Worm (Caenorhabditis elegans) whole organism, young adult: Measurements from ENCODE around the gene F08C6.5.

Experiments
- B0035.1 ChIP-seq: sonication (generic microtip); optimal IDR thresholded peaks from 2 replicates; lab custom pipeline; 2016; ENCODE audit warnings: missing genetic modification characterization, mild to moderate bottlenecking, missing compliant biosample characterization, missing genotype, missing genetic modification reagents
- B0261.1 ChIP-seq: sonication (generic microtip); optimal IDR thresholded peaks from 2 replicates; lab custom pipeline; 2016; ENCODE audit warnings: mild to moderate bottlenecking, missing genetic modification characterization, moderate library complexity, missing compliant biosample characterization
- C06A6.2 ChIP-seq: fragments of 200-800 bp; sonication (Bioruptor generic); conservative IDR thresholded peaks from 2 replicates; pipeline ENCODE4 v1.3.6; 2022; ENCODE audit warnings: missing genetic modification characterization, missing compliant biosample characterization
- F22D6.2 ChIP-seq: sonication (generic microtip); optimal IDR thresholded peaks from 2 replicates; lab custom pipeline; 2016; ENCODE audit warnings: mild to moderate bottlenecking, missing genetic modification characterization, missing compliant biosample characterization
- F23B12.7 ChIP-seq: sonication (generic microtip); optimal IDR thresholded peaks from 2 replicates; lab custom pipeline; 2017; ENCODE audit warnings: missing genetic modification characterization, mild to moderate bottlenecking, missing compliant biosample characterization, antibody characterized with exemption, moderate library complexity; ENCODE audit not compliant: insufficient read depth
- F33H1.4 ChIP-seq: fragments of 200-800 bp; sonication (Bioruptor generic); IDR thresholded peaks from 2 replicates; pipeline ENCODE4 v1.3.6; 2022; ENCODE audit warnings: missing genetic modification reagents, missing genetic modification characterization, missing compliant biosample characterization
- F49E8.2 ChIP-seq: sonication (generic microtip); optimal IDR thresholded peaks from 3 replicates; lab custom pipeline; 2017; ENCODE audit warnings: missing genetic modification characterization, mild to moderate bottlenecking, missing compliant biosample characterization, antibody characterized with exemption, moderate library complexity; ENCODE audit not compliant: insufficient read depth
- K11D2.4 ChIP-seq: fragments of 200-800 bp; sonication (Bioruptor generic); IDR thresholded peaks from 2 replicates; pipeline ENCODE4 v1.3.6; 2022; ENCODE audit warnings: missing genetic modification reagents, missing genetic modification characterization, missing compliant biosample characterization
- T07F8.4 ChIP-seq: sonication (generic microtip); optimal IDR thresholded peaks from 2 replicates; lab custom pipeline; 2016; ENCODE audit warnings: mild to moderate bottlenecking, missing genetic modification characterization, moderate library complexity, missing compliant biosample characterization
- Y53F4B.3 ChIP-seq: fragments of 200-800 bp; sonication (Bioruptor generic); IDR thresholded peaks from 2 replicates; pipeline ENCODE4 v1.3.6; 2022; ENCODE audit warnings: missing genetic modification reagents, missing genetic modification characterization, missing compliant biosample characterization
- Y53G8AR.9 ChIP-seq: fragments of 200-800 bp; sonication (Bioruptor generic); conservative IDR thresholded peaks from 2 replicates; pipeline ENCODE4 v1.3.6; 2022; ENCODE audit warnings: missing genetic modification reagents, missing genetic modification characterization, missing compliant biosample characterization
- ama-1 ChIP-seq, 3 experiments: fragments of 150-350 bp in 1 of 3; sonication (generic microtip) in 2 of 3; optimal IDR thresholded peaks; 2 replicates each; lab custom pipeline; 2014 to 2018; ENCODE audit warnings: missing biosample characterization in 2 of 3, missing genetic modification characterization in 2 of 3, missing genetic modification reagents in 2 of 3
- atf-7 ChIP-seq: sonication (generic microtip); optimal IDR thresholded peaks from 2 replicates; lab custom pipeline; 2017; ENCODE audit warnings: mild to moderate bottlenecking, missing genetic modification characterization, missing compliant biosample characterization
- attf-3 ChIP-seq: fragments of 200-800 bp; sonication (Bioruptor generic); conservative IDR thresholded peaks from 2 replicates; pipeline ENCODE4 v1.3.6; 2022; ENCODE audit warnings: missing genetic modification reagents, missing genetic modification characterization, missing compliant biosample characterization
- cebp-1 ChIP-seq, 2 experiments: fragments of 200-800 bp in 1 of 2; sonication (Bioruptor generic) in 1 of 2; sonication (generic microtip) in 1 of 2; IDR thresholded peaks in 1 of 2; optimal IDR thresholded peaks in 1 of 2; 2 replicates each; pipeline versions ENCODE4 v1.3.6 to Lab custom; 2017 to 2022; ENCODE audit warnings: missing compliant biosample characterization in 2 of 2, missing genetic modification characterization in 2 of 2, mild to moderate bottlenecking in 1 of 2, missing genetic modification reagents in 1 of 2, moderate library complexity in 1 of 2
- cebp-2 ChIP-seq: fragments of 200-800 bp; sonication (Bioruptor generic); IDR thresholded peaks from 2 replicates; pipeline ENCODE4 v1.3.6; 2022; ENCODE audit warnings: missing genetic modification characterization, missing compliant biosample characterization
- ceh-40 ChIP-seq: fragments of 200-800 bp; sonication (Bioruptor generic); IDR thresholded peaks from 2 replicates; pipeline ENCODE4 v1.3.6; 2022; ENCODE audit warnings: missing genetic modification characterization, missing compliant biosample characterization
- dpl-1 ChIP-seq: fragments of 150-350 bp; optimal IDR thresholded peaks from 2 replicates; lab custom pipeline; 2014; ENCODE audit warnings: missing biosample characterization, missing genetic modification reagents, missing genetic modification characterization
- egl-44 ChIP-seq: fragments of 200-800 bp; sonication (Bioruptor generic); IDR thresholded peaks from 2 replicates; pipeline ENCODE4 v1.3.6; 2022; ENCODE audit warnings: missing genetic modification reagents, missing genetic modification characterization, missing compliant biosample characterization
- let-526 ChIP-seq: fragments of 200-800 bp; sonication (Bioruptor generic); IDR thresholded peaks from 2 replicates; pipeline ENCODE4 v1.3.6; 2022; ENCODE audit warnings: missing genetic modification reagents, missing genetic modification characterization, missing compliant biosample characterization
- lin-26 ChIP-seq: fragments of 200-800 bp; sonication (Bioruptor generic); IDR thresholded peaks from 2 replicates; pipeline ENCODE4 v1.3.6; 2022; ENCODE audit warnings: missing genetic modification reagents, missing genetic modification characterization, missing compliant biosample characterization
- lir-1 ChIP-seq: fragments of 200-800 bp; sonication (Bioruptor generic); conservative IDR thresholded peaks from 2 replicates; pipeline ENCODE4 v1.3.6; 2022; ENCODE audit warnings: missing genetic modification reagents, missing genetic modification characterization, missing compliant biosample characterization
- madf-3 ChIP-seq: fragments of 200-800 bp; sonication (Bioruptor generic); IDR thresholded peaks from 2 replicates; pipeline ENCODE4 v1.3.6; 2022; ENCODE audit warnings: missing genetic modification reagents, missing genetic modification characterization, missing compliant biosample characterization
- madf-6 ChIP-seq: fragments of 200-800 bp; sonication (Bioruptor generic); IDR thresholded peaks from 2 replicates; pipeline ENCODE4 v1.3.6; 2022; ENCODE audit warnings: missing genetic modification reagents, missing genetic modification characterization, missing compliant biosample characterization
- madf-8 ChIP-seq: fragments of 200-800 bp; sonication (Bioruptor generic); conservative IDR thresholded peaks from 2 replicates; pipeline ENCODE4 v1.3.6; 2022; ENCODE audit warnings: missing genetic modification reagents, missing genetic modification characterization, missing compliant biosample characterization
- mcd-1 ChIP-seq: fragments of 200-800 bp; sonication (Bioruptor generic); IDR thresholded peaks from 2 replicates; pipeline ENCODE4 v1.3.6; 2022; ENCODE audit warnings: missing genetic modification reagents, missing genetic modification characterization, missing compliant biosample characterization
- mel-28 ChIP-seq: sonication (generic microtip); optimal IDR thresholded peaks from 2 replicates; lab custom pipeline; 2016; ENCODE audit warnings: borderline replicate concordance, mild to moderate bottlenecking, missing genetic modification characterization, missing compliant biosample characterization
- nhr-80 ChIP-seq: sonication (generic microtip); optimal IDR thresholded peaks from 2 replicates; lab custom pipeline; 2016; ENCODE audit warnings: missing genetic modification characterization, missing compliant biosample characterization
- pha-4 ChIP-seq: fragments of 150-350 bp; sonication (generic microtip); optimal IDR thresholded peaks from 2 replicates; lab custom pipeline; 2014; ENCODE audit warnings: missing biosample characterization, missing genetic modification reagents, missing genetic modification characterization
- rpc-1 ChIP-seq, 2 experiments: fragments of 150-350 bp in 1 of 2; sonication (generic microtip) in 1 of 2; optimal IDR thresholded peaks; 2 replicates each; lab custom pipeline; 2014 to 2018; ENCODE audit warnings: missing biosample characterization in 1 of 2, missing genetic modification characterization in 1 of 2, missing genetic modification reagents in 1 of 2, missing genotype in 1 of 2
- unc-130 ChIP-seq: sonication (generic microtip); optimal IDR thresholded peaks from 2 replicates; lab custom pipeline; 2016; ENCODE audit warnings: missing genetic modification reagents, missing genetic modification characterization, missing compliant biosample characterization
- unc-62 ChIP-seq: fragments of 150-350 bp; optimal IDR thresholded peaks from 2 replicates; lab custom pipeline; 2014; ENCODE audit warnings: missing biosample characterization, missing genetic modification reagents, missing genetic modification characterization
- xnd-1 ChIP-seq: sonication (generic microtip); optimal IDR thresholded peaks from 2 replicates; lab custom pipeline; 2016; ENCODE audit warnings: missing genotype, missing genetic modification reagents, missing genetic modification characterization, missing compliant biosample characterization
- ztf-22 ChIP-seq: fragments of 200-800 bp; sonication (Bioruptor generic); optimal IDR thresholded peaks from 2 replicates; lab custom pipeline; 2018; ENCODE audit warnings: mild to moderate bottlenecking, missing genetic modification characterization, moderate library complexity, missing compliant biosample characterization
- ztf-25 ChIP-seq: fragments of 200-800 bp; sonication (Bioruptor generic); IDR thresholded peaks from 2 replicates; pipeline ENCODE4 v1.3.6; 2022; ENCODE audit warnings: missing genetic modification reagents, missing genetic modification characterization, missing compliant biosample characterization
- ztf-26 ChIP-seq: sonication (generic microtip); optimal IDR thresholded peaks from 2 replicates; lab custom pipeline; 2017; ENCODE audit warnings: missing genetic modification characterization, missing compliant biosample characterization
- ztf-28 ChIP-seq: fragments of 200-800 bp; sonication (Bioruptor generic); IDR thresholded peaks from 2 replicates; pipeline ENCODE4 v1.3.6; 2022; ENCODE audit warnings: missing genetic modification reagents, missing genetic modification characterization, missing compliant biosample characterization

F08C6.5 gene

DNA sequence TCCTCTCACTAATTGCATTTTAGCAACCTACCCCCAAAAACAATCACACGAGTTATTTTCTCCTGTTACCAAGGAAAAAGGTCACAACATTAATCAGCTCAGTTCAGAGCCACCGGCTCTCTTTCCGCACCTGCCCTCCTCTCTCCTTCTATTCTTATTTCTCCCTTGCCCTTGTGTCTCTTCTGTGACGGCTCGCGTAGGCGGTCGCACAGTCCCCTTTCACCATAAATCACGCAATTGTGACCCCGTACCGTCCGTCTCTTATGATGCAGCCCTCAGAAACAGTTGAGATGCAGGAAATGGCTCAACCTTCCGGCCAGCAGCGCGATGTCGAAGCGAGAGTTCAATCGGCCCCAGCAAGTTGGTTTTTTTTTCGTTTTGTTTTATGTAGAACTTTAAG lies 3.4 kb downstream of the F08C6.5 start, which contains the start of gene sto-1:
TSS of gene sto-1 (plus strand) at position 200 of the 400 bp plus-strand sequence.
- 0 out of 2 replicates have a peak, but pooled peaks have one; percentile 58 for TF ChIP-seq cebp-2 (GFP tag; lab: Robert Waterston, UW)
- TF ChIP-seq let-526 = no peak

ce11 chrX:7563425-7563824 lies 4.2 kb downstream of the F08C6.5 start:
- TF ChIP-seq madf-6 (GFP tag; lab: Robert Waterston, UW) (no peak), ceh-40 (GFP tag; lab: Robert Waterston, UW) (no peak), pha-4 (tag; lab: Kevin White, UChicago) (no peak)

DNA sequence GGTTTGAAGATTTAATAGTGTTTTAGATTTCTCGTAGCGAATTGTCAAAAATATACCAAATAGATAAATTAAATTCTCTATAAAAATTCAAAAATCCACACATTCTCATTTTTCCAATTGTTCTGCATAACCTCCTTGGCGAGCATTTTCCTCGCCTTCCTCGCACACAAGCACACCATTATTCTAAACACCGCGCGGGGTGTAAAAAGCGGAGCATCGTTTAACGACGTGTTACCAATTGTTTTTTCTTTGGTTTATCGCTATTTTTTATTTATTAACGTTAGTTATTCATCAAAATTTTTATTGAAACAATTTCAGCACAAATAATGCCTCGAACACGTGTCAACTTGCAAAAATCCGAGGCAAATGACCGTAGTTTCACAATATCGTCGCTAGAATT lies 5.8 kb downstream of the F08C6.5 start, which contains the start of gene vps-52:
TSS of gene vps-52 (plus strand) at position 319 of the 400 bp plus-strand sequence.
- peak; percentile 86 for TF ChIP-seq attf-3 (GFP tag; lab: Robert Waterston, UW)
- no peak for TF ChIP-seq B0035.1 (tag; lab: Kevin White, UChicago)
- no peak for TF ChIP-seq F22D6.2 (tag; lab: Kevin White, UChicago)
- TF ChIP-seq ztf-22 (GFP tag; lab: Kevin White, UChicago) = no peak

- TF ChIP-seq F33H1.4 (no peak), Y53G8AR.9 (0 out of 2 replicates have a peak, but pooled peaks have one; percentile 47)
Measured at ce11 chrX:7568684-7569289, 9.6 kb downstream of the F08C6.5 start.

DNA sequence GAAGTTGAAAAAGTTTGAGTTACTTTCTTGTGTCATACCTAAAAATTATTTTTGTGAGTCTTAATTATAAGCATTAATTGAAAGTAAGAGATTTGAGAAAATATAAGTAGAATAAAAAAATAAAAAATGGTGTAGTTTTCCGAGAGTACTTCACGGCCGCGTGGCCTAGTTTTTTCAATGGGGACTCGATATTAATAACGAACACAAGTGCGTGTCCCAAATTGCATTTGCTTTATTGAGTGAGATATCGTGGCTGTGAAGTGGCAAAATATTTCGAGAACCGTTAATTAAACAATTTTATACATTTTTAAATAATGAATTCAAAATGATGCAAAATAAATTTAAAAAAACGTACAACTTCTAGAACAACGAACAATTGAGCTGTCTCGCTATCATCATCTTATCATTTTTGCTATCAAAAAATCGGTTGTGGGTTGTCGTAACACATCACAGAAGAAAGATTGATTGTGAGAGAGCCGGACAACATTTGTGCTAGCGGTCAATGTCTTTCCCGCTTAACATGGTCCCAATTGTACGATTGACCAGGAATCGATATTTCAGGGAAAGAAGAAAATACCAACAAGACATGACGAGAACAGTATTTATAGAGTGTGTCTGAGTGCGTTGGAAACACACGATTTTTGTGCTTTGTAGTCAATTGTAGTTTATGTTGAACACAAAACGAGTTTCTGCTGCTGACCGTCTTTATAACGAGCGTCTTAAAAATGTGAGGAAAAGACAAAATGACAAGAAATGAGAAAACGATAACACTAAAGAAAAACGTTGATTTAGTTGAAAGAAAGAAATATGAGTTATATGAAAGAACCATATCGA lies 10.7 kb downstream of the F08C6.5 start, which contains the start of gene apy-1:
TSS of gene apy-1 (minus strand) at position 38 of the 834 bp plus-strand sequence.
- TF ChIP-seq lin-26 (no peak), K11D2.4 (GFP tag; lab: Robert Waterston, UW) (0 out of 2 replicates have a peak, but pooled peaks have one; percentile 23), atf-7 (tag; lab: Kevin White, UChicago) (no peak), B0261.1 (tag; lab: Kevin White, UChicago) (no peak), mcd-1 (GFP tag; lab: Robert Waterston, UW) (no peak), unc-130 (GFP tag; lab: Kevin White, UChicago) (peak; percentile 14), mel-28 (tag; lab: Kevin White, UChicago) (no peak), ztf-28 (GFP tag; lab: Robert Waterston, UW) (no peak), rpc-1 (optimal IDR thresholded peaks at IDR 0.05; lab: Kevin White, UChicago) (no peak), rpc-1 (tag; optimal IDR thresholded peaks at IDR 0.05; lab: Kevin White, UChicago) (no peak), egl-44 (no peak), ama-1 (optimal IDR thresholded peaks at IDR 0.05; lab: Kevin White, UChicago) (no peak), ama-1 (GFP tag; optimal IDR thresholded peaks at IDR 0.05; lab: Kevin White, UChicago) (no peak), ztf-26 (peak; percentile 14), F23B12.7 (tag; lab: Kevin White, UChicago) (peak; percentile 10), C06A6.2 (GFP tag; lab: Robert Waterston, UW) (no peak), Y53F4B.3 (GFP tag; lab: Robert Waterston, UW) (no peak), madf-3 (GFP tag; lab: Robert Waterston, UW) (no peak), nhr-80 (tag; lab: Kevin White, UChicago) (peak; percentile 59), xnd-1 (no peak), F49E8.2 (tag; lab: Kevin White, UChicago) (no peak), cebp-1 (GFP tag; IDR thresholded peaks at IDR 0.05; lab: Robert Waterston, UW) (no peak), cebp-1 (tag; optimal IDR thresholded peaks at IDR 0.05; lab: Kevin White, UChicago) (peak; percentile 21), unc-62 (GFP tag; lab: Kevin White, UChicago) (no peak), let-526 (no peak), Y53G8AR.9 (no peak), dpl-1 (GFP tag; lab: Kevin White, UChicago) (no peak), ztf-25 (GFP tag; lab: Robert Waterston, UW) (no peak), madf-8 (GFP tag; lab: Robert Waterston, UW) (no peak), T07F8.4 (no peak), lir-1 (GFP tag; lab: Robert Waterston, UW) (no peak)
